Fruit fly (Drosophila melanogaster): ENCODE data around the gene Nuak.

Gene Nuak

DNA sequence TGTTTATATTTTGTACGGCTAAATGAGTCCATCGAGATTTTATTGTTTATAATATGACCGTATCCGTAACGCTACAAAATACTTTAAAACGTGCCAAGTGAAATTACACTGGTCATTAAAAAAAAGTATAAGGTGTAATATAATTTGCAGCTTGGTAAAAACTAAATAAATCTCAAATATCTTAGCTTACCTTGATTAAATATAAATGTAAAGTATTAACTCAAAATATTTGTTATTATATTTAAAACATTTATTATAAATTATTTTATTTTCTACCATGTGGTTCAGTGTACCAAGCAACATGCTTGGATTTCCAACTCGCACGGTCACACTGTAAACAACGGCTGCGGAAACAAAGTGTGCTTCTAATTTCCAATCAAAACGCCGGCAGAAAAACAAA is 2.3 kb upstream of the Nuak start, which contains the start of the genes Sirt6 and pont (continued):
- peak in 1 of 2 experiments; percentile 80 for TF ChIP-seq Hr78 (GFP tag; optimal IDR thresholded peaks at IDR 0.05)
- no peak for TF ChIP-seq slbo (GFP tag; IDR thresholded peaks at IDR 0.05)
- TF ChIP-seq CG11696 (GFP tag; IDR thresholded peaks at IDR 0.05) = no peak
- TF ChIP-seq HmgD (GFP tag; optimal IDR thresholded peaks at IDR 0.05) = no peak
- TF ChIP-seq CG18476 (GFP tag; optimal IDR thresholded peaks at IDR 0.05) = peak; percentile 87
- peak; percentile 89 for TF ChIP-seq sd (tag; optimal IDR thresholded peaks at IDR 0.05)
- TF ChIP-seq dmrt11E (tag; optimal IDR thresholded peaks at IDR 0.05) = peak; percentile 98
- TF ChIP-seq cad (GFP tag; optimal IDR thresholded peaks at IDR 0.05) = no peak
- no peak for TF ChIP-seq GATAe (GFP tag; conservative IDR thresholded peaks at IDR 0.05)
- TF ChIP-seq CG9817 (tag; optimal IDR thresholded peaks at IDR 0.05) = peak; percentile 94
- no peak for TF ChIP-seq inv (GFP tag; IDR thresholded peaks at IDR 0.05; ENCODE audit: partially characterized antibody)
- TF ChIP-seq MTF-1 (GFP tag; optimal IDR thresholded peaks at IDR 0.05; ENCODE audit: borderline replicate concordance) = peak; percentile 76
- no peak for TF ChIP-seq CG32772 (GFP tag; IDR thresholded peaks at IDR 0.05)
- peak; percentile 33 for TF ChIP-seq Bdp1 (GFP tag; optimal IDR thresholded peaks at IDR 0.05)
- TF ChIP-seq sr (GFP tag; IDR thresholded peaks at IDR 0.05) = no peak
- peak; percentile 98 for TF ChIP-seq CG7839 (tag; optimal IDR thresholded peaks at IDR 0.05)
- TF ChIP-seq lbe (GFP tag; optimal IDR thresholded peaks at IDR 0.05) = peak; percentile 80
- TF ChIP-seq CG1603 (tag; optimal IDR thresholded peaks at IDR 0.05) = peak; percentile 41
- TF ChIP-seq CG13424 (tag; optimal IDR thresholded peaks at IDR 0.05) = peak; percentile 96
- TF ChIP-seq CG11695 (GFP tag; IDR thresholded peaks at IDR 0.05) = no peak
- TF ChIP-seq CG18011 (GFP tag; optimal IDR thresholded peaks at IDR 0.05) = peak; percentile 69
- peak; percentile 41 for TF ChIP-seq shn (GFP tag; optimal IDR thresholded peaks at IDR 0.05)
- peak in 1 of 2 experiments; percentile 94 for TF ChIP-seq Eip74EF (GFP tag; optimal IDR thresholded peaks at IDR 0.05)
- no peak for TF ChIP-seq sisA (GFP tag; IDR thresholded peaks at IDR 0.05)
- no peak for TF ChIP-seq cas (GFP tag; IDR thresholded peaks at IDR 0.05)
- peak; percentile 52 for TF ChIP-seq tup (GFP tag; optimal IDR thresholded peaks at IDR 0.05)
- no peak for TF ChIP-seq crc (GFP tag; optimal IDR thresholded peaks at IDR 0.05)
- TF ChIP-seq CG12104 (GFP tag; optimal IDR thresholded peaks at IDR 0.05) = peak; percentile 93
- peak; percentile 95 for TF ChIP-seq twi (tag; optimal IDR thresholded peaks at IDR 0.05)
- peak; percentile 88 for TF ChIP-seq abd-A (tag; optimal IDR thresholded peaks at IDR 0.05)
- no peak for TF ChIP-seq Atf6 (GFP tag; IDR thresholded peaks at IDR 0.05)
- TF ChIP-seq lov (optimal IDR thresholded peaks at IDR 0.05) = no peak
- no peak for TF ChIP-seq lov (GFP tag; IDR thresholded peaks at IDR 0.05)
- peak; percentile 2 for TF ChIP-seq Atf-2 (GFP tag; optimal IDR thresholded peaks at IDR 0.05)
- TF ChIP-seq Dip2 (GFP tag; IDR thresholded peaks at IDR 0.05) = no peak
- peak; percentile 94 for TF ChIP-seq ind (GFP tag; optimal IDR thresholded peaks at IDR 0.05)
- peak; percentile 94 for TF ChIP-seq Max (GFP tag; optimal IDR thresholded peaks at IDR 0.05)
- peak; percentile 92 for TF ChIP-seq HHEX (GFP tag; optimal IDR thresholded peaks at IDR 0.05)
- no peak for TF ChIP-seq Aef1 (GFP tag; IDR thresholded peaks at IDR 0.05)
- peak; percentile 97 for TF ChIP-seq CG6272 (GFP tag; IDR thresholded peaks at IDR 0.05)
- TF ChIP-seq Hr51 (GFP tag; optimal IDR thresholded peaks at IDR 0.05) = peak; percentile 41 to 96
- peak; percentile 76 for TF ChIP-seq CG34376 (GFP tag; optimal IDR thresholded peaks at IDR 0.05)
- TF ChIP-seq CG31224 (GFP tag; IDR thresholded peaks at IDR 0.05) = no peak
- peak; percentile 92 for TF ChIP-seq CG12942 (GFP tag; optimal IDR thresholded peaks at IDR 0.05)
- no peak for TF ChIP-seq CG11456 (GFP tag; IDR thresholded peaks at IDR 0.05)
- no peak for TF ChIP-seq Optix (GFP tag; IDR thresholded peaks at IDR 0.05)
- peak; percentile 96 for TF ChIP-seq CG13775 (GFP tag; optimal IDR thresholded peaks at IDR 0.05)
- no peak for TF ChIP-seq p53 (GFP tag; optimal IDR thresholded peaks at IDR 0.05)
- TF ChIP-seq Trl (optimal IDR thresholded peaks at IDR 0.05) = no peak
- peak; percentile 57 for TF ChIP-seq Trl (GFP tag; optimal IDR thresholded peaks at IDR 0.05)
- peak; percentile 98 for TF ChIP-seq CoRest (tag; optimal IDR thresholded peaks at IDR 0.05)
- peak; percentile 89 for TF ChIP-seq CG2202 (tag; optimal IDR thresholded peaks at IDR 0.05)

All from whole organism, embryonic.